Fruit fly (Drosophila melanogaster): ENCODE data around the gene tx.
A peak's percentile ranks its signal among the peaks of the same experiment; 100 is the strongest.

tx gene

dm6 chr3R:26443875-26444511 lies 3.4 kb downstream of the tx start (continued):
- peak; percentile 56 for TF ChIP-seq Ssrp (tag; optimal IDR thresholded peaks at IDR 0.05)
- no peak for TF ChIP-seq NC2α (GFP tag; optimal IDR thresholded peaks at IDR 0.05)
- no peak for TF ChIP-seq HmgD (GFP tag; optimal IDR thresholded peaks at IDR 0.05)
- no peak for TF ChIP-seq CG31224 (GFP tag; IDR thresholded peaks at IDR 0.05)
- TF ChIP-seq Dll (GFP tag; IDR thresholded peaks at IDR 0.05; ENCODE audit: partially characterized antibody), result no peak
- TF ChIP-seq sc (optimal IDR thresholded peaks at IDR 0.05), result no peak
- TF ChIP-seq sc (GFP tag; optimal IDR thresholded peaks at IDR 0.05), result peak; percentile 28
- no peak for TF ChIP-seq fd64A (GFP tag; optimal IDR thresholded peaks at IDR 0.05)
- TF ChIP-seq pum (GFP tag; optimal IDR thresholded peaks at IDR 0.05), result peak; percentile 15
- peak; percentile 69 for TF ChIP-seq CG17829 (tag; optimal IDR thresholded peaks at IDR 0.05)
- no peak for TF ChIP-seq CG7928 (GFP tag; optimal IDR thresholded peaks at IDR 0.05)
- peak; percentile 63 for TF ChIP-seq Sox102F (GFP tag; optimal IDR thresholded peaks at IDR 0.05)
- 0 out of 2 replicates have a peak, but pooled peaks have one; percentile 21 for TF ChIP-seq CG7372 (GFP tag; IDR thresholded peaks at IDR 0.05)
- TF ChIP-seq so (GFP tag; IDR thresholded peaks at IDR 0.05), result 0 out of 3 replicates have a peak, but pooled peaks have one; percentile 34
- TF ChIP-seq CG10654 (GFP tag; optimal IDR thresholded peaks at IDR 0.05), result peak; percentile 19
- TF ChIP-seq CG17385 (GFP tag; optimal IDR thresholded peaks at IDR 0.05), result peak; percentile 18
- TF ChIP-seq croc (GFP tag; conservative IDR thresholded peaks at IDR 0.05), result peak; percentile 44; the same call in 2 of the 3 replicates
- peak; percentile 32; the same call in 1 of the 2 replicates for TF ChIP-seq CG32772 (GFP tag; IDR thresholded peaks at IDR 0.05)
- peak; percentile 32 for TF ChIP-seq tin (GFP tag; optimal IDR thresholded peaks at IDR 0.05)
- no peak for TF ChIP-seq hkb (optimal IDR thresholded peaks at IDR 0.05)
- TF ChIP-seq hkb (GFP tag; IDR thresholded peaks at IDR 0.05), result peak; percentile 64
- TF ChIP-seq Abd-B (GFP tag; optimal IDR thresholded peaks at IDR 0.05), result peak; percentile 56
- TF ChIP-seq Mrtf (GFP tag; IDR thresholded peaks at IDR 0.05), result no peak
- TF ChIP-seq CG2116 (GFP tag; optimal IDR thresholded peaks at IDR 0.05), result no peak
- peak; percentile 84 for TF ChIP-seq CG17361 (GFP tag; IDR thresholded peaks at IDR 0.05)
- peak; percentile 83 for TF ChIP-seq CG18262 (tag; optimal IDR thresholded peaks at IDR 0.05)
- TF ChIP-seq Vsx1 (GFP tag; optimal IDR thresholded peaks at IDR 0.05), result no peak
- TF ChIP-seq pan (optimal IDR thresholded peaks at IDR 0.05), result no peak
- peak in 1 of 2 experiments; percentile 72 for TF ChIP-seq pan (GFP tag; optimal IDR thresholded peaks at IDR 0.05 in 1 of 2, IDR thresholded peaks at IDR 0.05 in 1 of 2)
- peak; percentile 17 for TF ChIP-seq CG17186 (GFP tag; optimal IDR thresholded peaks at IDR 0.05)
- peak; percentile 60 for TF ChIP-seq CG6254 (GFP tag; optimal IDR thresholded peaks at IDR 0.05)
- TF ChIP-seq Lhr (GFP tag; optimal IDR thresholded peaks at IDR 0.05), result no peak
- peak; percentile 20; the same call in 1 of the 2 replicates for TF ChIP-seq CG32532 (GFP tag; IDR thresholded peaks at IDR 0.05)
- TF ChIP-seq row (GFP tag; IDR thresholded peaks at IDR 0.05), result peak; percentile 52; the same call in 1 of the 3 replicates
- TF ChIP-seq CG14667 (GFP tag; IDR thresholded peaks at IDR 0.05), result peak; percentile 28; the same call in 1 of the 2 replicates
- peak; percentile 20 for TF ChIP-seq CG1529 (GFP tag; optimal IDR thresholded peaks at IDR 0.05)
- TF ChIP-seq Doc2 (GFP tag; IDR thresholded peaks at IDR 0.05), result no peak
- TF ChIP-seq CG32767 (GFP tag; IDR thresholded peaks at IDR 0.05), result no peak
- peak; percentile 46 for TF ChIP-seq sisA (GFP tag; IDR thresholded peaks at IDR 0.05)
- TF ChIP-seq stc (GFP tag; IDR thresholded peaks at IDR 0.05), result peak; percentile 56
- peak; percentile 6 to 11 for TF ChIP-seq Pdp1 (GFP tag; optimal IDR thresholded peaks at IDR 0.05)
- TF ChIP-seq H15 (GFP tag; IDR thresholded peaks at IDR 0.05), result 0 out of 3 replicates have a peak, but pooled peaks have one; percentile 22
- TF ChIP-seq cas (GFP tag; IDR thresholded peaks at IDR 0.05), result no peak
- TF ChIP-seq CG18599 (GFP tag; optimal IDR thresholded peaks at IDR 0.05), result peak; percentile 63
- TF ChIP-seq CG15011 (GFP tag; optimal IDR thresholded peaks at IDR 0.05), result peak; percentile 25
- TF ChIP-seq az2 (GFP tag; optimal IDR thresholded peaks at IDR 0.05), result peak; percentile 42
- TF ChIP-seq CG18764 (GFP tag; optimal IDR thresholded peaks at IDR 0.05), result peak; percentile 40
- no peak for TF ChIP-seq CG8924 (tag; optimal IDR thresholded peaks at IDR 0.05)
- peak; percentile 49 for TF ChIP-seq Fer3 (tag; optimal IDR thresholded peaks at IDR 0.05)
- 0 out of 2 replicates have a peak, but pooled peaks have one; percentile 27 for TF ChIP-seq sim (GFP tag; IDR thresholded peaks at IDR 0.05)
